Worm (Caenorhabditis elegans) whole organism, L1 larva: ENCODE data around the gene gcsh-1.
A peak's percentile ranks its signal among the peaks of the same experiment; 100 is the strongest.

Source experiments
- C34B4.2 ChIP-seq: sonication (generic microtip); optimal IDR thresholded peaks from 2 replicates; lab custom pipeline; 2017; ENCODE audit warnings: mild to moderate bottlenecking, missing genetic modification characterization, missing compliant biosample characterization
- F16B12.6 ChIP-seq: fragments of 150-350 bp; optimal IDR thresholded peaks from 2 replicates; lab custom pipeline; 2014; ENCODE audit warnings: missing biosample characterization, missing genetic modification characterization
- Y116A8C.19 ChIP-seq: sonication (generic microtip); optimal IDR thresholded peaks from 2 replicates; lab custom pipeline; 2016; ENCODE audit warnings: missing compliant biosample characterization, missing genetic modification characterization, borderline replicate concordance
- aha-1 ChIP-seq: fragments of 150-350 bp; optimal IDR thresholded peaks from 2 replicates; lab custom pipeline; 2014; ENCODE audit warnings: missing biosample characterization, missing genetic modification characterization
- aly-2 ChIP-seq: fragments of 150-350 bp; optimal IDR thresholded peaks from 2 replicates; lab custom pipeline; 2014; ENCODE audit warnings: missing biosample characterization, missing genetic modification characterization
- blmp-1 ChIP-seq: fragments of 150-350 bp; optimal IDR thresholded peaks from 2 replicates; lab custom pipeline; 2014; ENCODE audit warnings: missing biosample characterization, missing genetic modification characterization
- ceh-63 ChIP-seq: fragments of 200-800 bp; sonication (Bioruptor generic); optimal IDR thresholded peaks from 2 replicates; lab custom pipeline; 2018; ENCODE audit warnings: mild to moderate bottlenecking, missing genetic modification characterization, missing compliant biosample characterization
- ceh-8 ChIP-seq: fragments of 200-800 bp; sonication (Bioruptor generic); optimal IDR thresholded peaks from 2 replicates; lab custom pipeline; 2018; ENCODE audit warnings: mild to moderate bottlenecking, missing genetic modification characterization, moderate library complexity, missing compliant biosample characterization
- ceh-82 ChIP-seq, 3 experiments: fragments of 150-350 bp in 1 of 3; sonication (generic microtip) in 2 of 3; optimal IDR thresholded peaks; 2 replicates each; lab custom pipeline; 2014 to 2017; ENCODE audit warnings: missing biosample characterization in 3 of 3, missing genetic modification characterization in 3 of 3
- ceh-88 ChIP-seq: fragments of 200-800 bp; sonication (Bioruptor generic); IDR thresholded peaks from 2 replicates; pipeline ENCODE4 v1.3.6; 2022; ENCODE audit warnings: missing genetic modification characterization, missing compliant biosample characterization
- ceh-90 ChIP-seq: sonication (generic microtip); optimal IDR thresholded peaks from 2 replicates; lab custom pipeline; 2016; ENCODE audit warnings: missing genetic modification characterization, missing compliant biosample characterization
- dsc-1 ChIP-seq: sonication (generic microtip); optimal IDR thresholded peaks from 2 replicates; lab custom pipeline; 2016; ENCODE audit warnings: mild to moderate bottlenecking, missing genetic modification characterization, missing compliant biosample characterization
- egl-13 ChIP-seq: sonication (generic microtip); optimal IDR thresholded peaks from 2 replicates; lab custom pipeline; 2016; ENCODE audit warnings: missing genotype, missing genetic modification reagents, missing genetic modification characterization, missing compliant biosample characterization
- egl-27 ChIP-seq, 2 experiments: fragments of 150-350 bp in 1 of 2; sonication (generic microtip); optimal IDR thresholded peaks; 3 replicates each; lab custom pipeline; 2017 to 2018; ENCODE audit warnings: missing biosample characterization in 2 of 2, missing genetic modification characterization in 2 of 2, missing genetic modification reagents in 2 of 2
- elt-3 ChIP-seq, 6 experiments: fragments of 150-350 bp in 1 of 6; sonication (generic microtip); optimal IDR thresholded peaks; 2 replicates each; lab custom pipeline; 2017 to 2018; ENCODE audit warnings: missing biosample characterization in 6 of 6, missing genetic modification characterization in 6 of 6, inconsistent platforms in 1 of 6
- ets-5 ChIP-seq: fragments of 200-800 bp; sonication (Bioruptor generic); IDR thresholded peaks from 2 replicates; pipeline ENCODE4 v1.3.6; 2022; ENCODE audit warnings: missing genetic modification characterization, missing compliant biosample characterization
- fkh-10 ChIP-seq: sonication (generic microtip); optimal IDR thresholded peaks from 2 replicates; lab custom pipeline; 2017; ENCODE audit warnings: missing biosample characterization, missing genetic modification reagents, missing genetic modification characterization
- fkh-4 ChIP-seq: sonication (generic microtip); optimal IDR thresholded peaks from 2 replicates; lab custom pipeline; 2016; ENCODE audit warnings: missing compliant biosample characterization, missing genetic modification characterization, borderline replicate concordance
- fkh-8 ChIP-seq: sonication (generic microtip); optimal IDR thresholded peaks from 2 replicates; lab custom pipeline; 2016; ENCODE audit warnings: mild to moderate bottlenecking, missing genetic modification characterization, missing compliant biosample characterization
- hlh-17 ChIP-seq: fragments of 200-800 bp; sonication (Bioruptor generic); optimal IDR thresholded peaks from 2 replicates; lab custom pipeline; 2018; ENCODE audit warnings: missing genetic modification characterization, mild to moderate bottlenecking, missing compliant biosample characterization, moderate library complexity, borderline replicate concordance
- hlh-4 ChIP-seq: sonication (generic microtip); optimal IDR thresholded peaks from 2 replicates; lab custom pipeline; 2016; ENCODE audit warnings: mild to moderate bottlenecking, missing genetic modification characterization, missing compliant biosample characterization
- hpl-2 ChIP-seq: fragments of 150-350 bp; optimal IDR thresholded peaks from 2 replicates; lab custom pipeline; 2014; ENCODE audit warnings: missing biosample characterization, missing genetic modification reagents, missing genetic modification characterization
- isw-1 ChIP-seq: fragments of 200-800 bp; sonication (Bioruptor generic); IDR thresholded peaks from 2 replicates; pipeline ENCODE4 v1.3.6; 2022; ENCODE audit warnings: missing genetic modification characterization, missing compliant biosample characterization
- lin-13 ChIP-seq: fragments of 150-350 bp; optimal IDR thresholded peaks from 2 replicates; lab custom pipeline; 2014; ENCODE audit warnings: missing biosample characterization, missing genetic modification reagents, missing genetic modification characterization
- lin-15B ChIP-seq: fragments of 150-350 bp; sonication (generic microtip); optimal IDR thresholded peaks from 3 replicates; lab custom pipeline; 2014; ENCODE audit warnings: missing biosample characterization, missing genetic modification characterization
- lir-3 ChIP-seq: sonication (generic microtip); optimal IDR thresholded peaks from 2 replicates; lab custom pipeline; 2016; ENCODE audit warnings: mild to moderate bottlenecking, missing genetic modification characterization, moderate library complexity, missing compliant biosample characterization; ENCODE audit not compliant: poor library complexity
- lsy-2 ChIP-seq, 2 experiments: fragments of 150-350 bp; optimal IDR thresholded peaks; 2 replicates each; lab custom pipeline; 2014; ENCODE audit warnings: missing biosample characterization in 2 of 2, missing genetic modification characterization in 2 of 2
- mdl-1 ChIP-seq, 2 experiments: fragments of 150-350 bp; optimal IDR thresholded peaks; 2 replicates each; lab custom pipeline; 2014 to 2017; ENCODE audit warnings: missing biosample characterization in 2 of 2, missing genetic modification characterization in 2 of 2, inconsistent platforms in 1 of 2
- mef-2 ChIP-seq: fragments of 150-350 bp; optimal IDR thresholded peaks from 2 replicates; lab custom pipeline; 2014; ENCODE audit warnings: missing biosample characterization, missing genetic modification characterization
- mep-1 ChIP-seq: fragments of 150-350 bp; optimal IDR thresholded peaks from 2 replicates; lab custom pipeline; 2014; ENCODE audit warnings: missing biosample characterization, missing genetic modification characterization
- nhr-12 ChIP-seq: sonication (generic microtip); optimal IDR thresholded peaks from 2 replicates; lab custom pipeline; 2017; ENCODE audit warnings: missing biosample characterization, missing genetic modification characterization
- nhr-19 ChIP-seq: fragments of 200-800 bp; sonication (Bioruptor generic); conservative IDR thresholded peaks from 2 replicates; pipeline ENCODE4 v1.3.6; 2022; ENCODE audit warnings: missing genetic modification characterization, missing compliant biosample characterization
- nhr-20 ChIP-seq: sonication (generic microtip); optimal IDR thresholded peaks from 2 replicates; lab custom pipeline; 2016; ENCODE audit warnings: mild to moderate bottlenecking, missing genetic modification characterization, missing compliant biosample characterization
- nhr-237 ChIP-seq: fragments of 150-350 bp; optimal IDR thresholded peaks from 2 replicates; lab custom pipeline; 2014; ENCODE audit warnings: missing biosample characterization, missing genetic modification characterization
- nhr-47 ChIP-seq: sonication (generic microtip); optimal IDR thresholded peaks from 2 replicates; lab custom pipeline; 2016; ENCODE audit warnings: mild to moderate bottlenecking, missing genetic modification characterization, moderate library complexity, missing compliant biosample characterization
- nhr-71 ChIP-seq: sonication (generic microtip); optimal IDR thresholded peaks from 2 replicates; lab custom pipeline; 2016; ENCODE audit warnings: mild to moderate bottlenecking, missing genetic modification characterization, moderate library complexity, missing compliant biosample characterization
- nhr-76 ChIP-seq: sonication (generic microtip); optimal IDR thresholded peaks from 2 replicates; lab custom pipeline; 2017; ENCODE audit warnings: missing biosample characterization, missing genetic modification characterization
- pag-3 ChIP-seq: sonication (generic microtip); optimal IDR thresholded peaks from 2 replicates; lab custom pipeline; 2017; ENCODE audit warnings: missing genetic modification characterization, mild to moderate bottlenecking, missing compliant biosample characterization, antibody characterized with exemption, borderline replicate concordance; ENCODE audit not compliant: insufficient read depth
- pax-3 ChIP-seq: fragments of 200-800 bp; sonication (Bioruptor generic); optimal IDR thresholded peaks from 2 replicates; lab custom pipeline; 2018; ENCODE audit warnings: mild to moderate bottlenecking, missing genetic modification characterization, moderate library complexity, missing compliant biosample characterization
- pqm-1 ChIP-seq: sonication (generic microtip); optimal IDR thresholded peaks from 3 replicates; lab custom pipeline; 2017; ENCODE audit warnings: missing biosample characterization, missing genetic modification characterization
- rnt-1 ChIP-seq: sonication (generic microtip); optimal IDR thresholded peaks from 2 replicates; lab custom pipeline; 2016; ENCODE audit warnings: mild to moderate bottlenecking, missing genetic modification characterization, moderate library complexity, missing compliant biosample characterization
- snu-23 ChIP-seq: sonication (generic microtip); optimal IDR thresholded peaks from 2 replicates; lab custom pipeline; 2016; ENCODE audit warnings: missing genetic modification characterization, missing compliant biosample characterization
- sup-37 ChIP-seq: fragments of 200-800 bp; sonication (Bioruptor generic); optimal IDR thresholded peaks from 2 replicates; lab custom pipeline; 2018; ENCODE audit warnings: mild to moderate bottlenecking, missing genetic modification characterization, missing compliant biosample characterization
- tbx-2 ChIP-seq: sonication (generic microtip); optimal IDR thresholded peaks from 2 replicates; lab custom pipeline; 2016; ENCODE audit warnings: missing genetic modification characterization, missing compliant biosample characterization
- unc-130 ChIP-seq: fragments of 150-350 bp; optimal IDR thresholded peaks from 2 replicates; lab custom pipeline; 2017; ENCODE audit warnings: missing biosample characterization, missing genetic modification characterization, inconsistent platforms
- unc-62 ChIP-seq: fragments of 150-350 bp; optimal IDR thresholded peaks from 2 replicates; lab custom pipeline; 2014; ENCODE audit warnings: missing biosample characterization, missing genetic modification reagents, missing genetic modification characterization
- unc-86 ChIP-seq: sonication (generic microtip); optimal IDR thresholded peaks from 2 replicates; lab custom pipeline; 2016; ENCODE audit warnings: missing genetic modification characterization, missing compliant biosample characterization
- zip-4 ChIP-seq: fragments of 200-800 bp; sonication (Bioruptor generic); optimal IDR thresholded peaks from 2 replicates; lab custom pipeline; 2018; ENCODE audit warnings: mild to moderate bottlenecking, missing genetic modification characterization, moderate library complexity, missing compliant biosample characterization
- ztf-11 ChIP-seq, 2 experiments: sonication (generic microtip); optimal IDR thresholded peaks; 2 replicates each; lab custom pipeline; 2016 to 2017; ENCODE audit warnings: missing genetic modification characterization in 2 of 2, missing biosample characterization in 1 of 2, missing compliant biosample characterization in 1 of 2
- ztf-4 ChIP-seq: fragments of 150-350 bp; optimal IDR thresholded peaks from 2 replicates; lab custom pipeline; 2014; ENCODE audit warnings: missing biosample characterization, missing genetic modification characterization

Gene gcsh-1

DNA sequence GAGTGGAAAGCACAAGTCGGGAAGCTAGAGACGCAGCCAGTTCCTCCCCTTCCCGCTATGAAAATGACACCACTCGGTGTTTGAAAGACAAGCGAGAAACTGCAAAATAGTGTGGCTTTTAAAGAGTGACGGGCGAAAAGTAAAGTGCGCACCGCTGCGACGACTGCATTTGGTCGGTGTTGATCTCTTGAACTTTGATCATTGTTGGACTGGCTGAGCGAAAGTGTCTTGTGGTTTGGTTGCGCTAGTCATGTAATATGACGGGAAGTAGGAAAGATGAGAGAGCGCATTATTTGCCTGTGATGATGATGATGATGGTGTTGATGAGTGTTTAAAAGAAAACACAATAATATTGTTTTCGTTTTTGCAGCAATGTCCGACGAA lies 45.4 kb upstream of the gcsh-1 start (continued):
- peak; percentile 96 to 99 for TF ChIP-seq egl-27 (tag; optimal IDR thresholded peaks at IDR 0.05; lab: Kevin White, UChicago)
- no peak for TF ChIP-seq C34B4.2 (tag; lab: Kevin White, UChicago)
- TF ChIP-seq nhr-20 (tag; lab: Kevin White, UChicago), result peak; percentile 98
- peak; percentile 99 for TF ChIP-seq nhr-71 (tag; lab: Kevin White, UChicago)
- peak; percentile 63 for TF ChIP-seq lir-3 (tag; lab: Kevin White, UChicago)
- peak; percentile 96 for TF ChIP-seq fkh-8 (tag; lab: Kevin White, UChicago)
- TF ChIP-seq ceh-82 (tag; optimal IDR thresholded peaks at IDR 0.05; lab: Kevin White, UChicago), result peak; percentile 55 to 78 (median 68)
- TF ChIP-seq pax-3, result peak; percentile 77
- TF ChIP-seq rnt-1, result peak; percentile 35
- no peak for TF ChIP-seq hlh-4 (tag; lab: Kevin White, UChicago)
- TF ChIP-seq pag-3, result no peak
- TF ChIP-seq nhr-47 (tag; lab: Kevin White, UChicago), result peak; percentile 87
- TF ChIP-seq ceh-88 (GFP tag; lab: Robert Waterston, UW), result peak; percentile 64
- no peak for TF ChIP-seq pqm-1 (tag; lab: Kevin White, UChicago)
- TF ChIP-seq ets-5 (GFP tag; lab: Robert Waterston, UW), result no peak
- TF ChIP-seq ceh-63 (GFP tag; lab: Kevin White, UChicago), result no peak
- TF ChIP-seq blmp-1 (tag; lab: Kevin White, UChicago), result peak; percentile 99
- no peak for TF ChIP-seq fkh-4 (tag; lab: Kevin White, UChicago)
- no peak for TF ChIP-seq nhr-76 (tag; lab: Kevin White, UChicago)
- TF ChIP-seq nhr-237 (tag; lab: Kevin White, UChicago), result peak; percentile 87
- TF ChIP-seq dsc-1 (tag; lab: Kevin White, UChicago), result no peak
- peak; percentile 49 for TF ChIP-seq sup-37 (GFP tag; lab: Kevin White, UChicago)
- no peak for TF ChIP-seq ceh-8 (GFP tag; lab: Kevin White, UChicago)
- TF ChIP-seq aha-1 (tag; lab: Kevin White, UChicago), result no peak
- no peak for TF ChIP-seq unc-62 (GFP tag; lab: Kevin White, UChicago)
- peak; percentile 86 for TF ChIP-seq mep-1 (tag; lab: Kevin White, UChicago)
- TF ChIP-seq ceh-90 (tag; lab: Kevin White, UChicago), result no peak
- peak; percentile 84 for TF ChIP-seq fkh-10 (GFP tag; lab: Kevin White, UChicago)
- TF ChIP-seq egl-13, result peak; percentile 95
- TF ChIP-seq nhr-12, result no peak
- no peak for TF ChIP-seq F16B12.6 (tag; lab: Kevin White, UChicago)
- TF ChIP-seq mdl-1 (tag; optimal IDR thresholded peaks at IDR 0.05; lab: Kevin White, UChicago), result peak; percentile 27 to 92
- peak; percentile 95 for TF ChIP-seq tbx-2 (tag; lab: Kevin White, UChicago)
- peak; percentile 88 for TF ChIP-seq snu-23
- peak; percentile 72 to 82 for TF ChIP-seq lsy-2 (tag; optimal IDR thresholded peaks at IDR 0.05; lab: Kevin White, UChicago)
- peak in 4 of 6 experiments; percentile 55 to 88 (median 85) for TF ChIP-seq elt-3 (tag; optimal IDR thresholded peaks at IDR 0.05; lab: Kevin White, UChicago)
- peak; percentile 77 for TF ChIP-seq unc-86 (tag; lab: Kevin White, UChicago)
- no peak for TF ChIP-seq hlh-17 (GFP tag; lab: Kevin White, UChicago)
- TF ChIP-seq isw-1 (GFP tag; lab: Robert Waterston, UW), result peak; percentile 65
- no peak for TF ChIP-seq aly-2 (tag; lab: Kevin White, UChicago)
- peak; percentile 86 for TF ChIP-seq nhr-19 (GFP tag; lab: Robert Waterston, UW)
- TF ChIP-seq lin-13 (GFP tag; lab: Kevin White, UChicago), result no peak
- peak; percentile 41 for TF ChIP-seq zip-4 (GFP tag; lab: Kevin White, UChicago)
- peak; percentile 83 for TF ChIP-seq mef-2 (tag; lab: Kevin White, UChicago)
- peak; percentile 77 for TF ChIP-seq ztf-4
- no peak for TF ChIP-seq Y116A8C.19 (tag; lab: Kevin White, UChicago)
- no peak for TF ChIP-seq hpl-2
- no peak for TF ChIP-seq lin-15B (tag; lab: Kevin White, UChicago)
- peak; percentile 85 for TF ChIP-seq unc-130
- no peak for TF ChIP-seq ztf-11 (tag; optimal IDR thresholded peaks at IDR 0.05; lab: Kevin White, UChicago)
